Worm (Caenorhabditis elegans) whole organism, L4/young adult: Measurements from ENCODE around the gene moc-6.

Experiments used
- dao-5 ChIP-seq: sonication (generic microtip); optimal IDR thresholded peaks from 2 replicates; lab custom pipeline; 2016; ENCODE audit warnings: missing genotype, missing genetic modification characterization, moderate library complexity, missing compliant biosample characterization
- him-1 ChIP-seq: sonication (generic microtip); optimal IDR thresholded peaks from 2 replicates; lab custom pipeline; 2016; ENCODE audit warnings: missing genotype, missing genetic modification reagents, missing genetic modification characterization, missing compliant biosample characterization

- TF ChIP-seq dao-5 (tag; lab: Kevin White, UChicago) = no peak
- no peak for TF ChIP-seq him-1 (tag; lab: Kevin White, UChicago)
Observed at ce11 chrIII:5188426-5188825, 7.4 kb upstream of the moc-6 start, which contains the start of gene K10D2.8.
